Worm (Caenorhabditis elegans) whole organism, late embryonic: ENCODE measurements around the gene F01D5.10.

Experiments
- ceh-6 ChIP-seq: fragments of 200-800 bp; sonication (Bioruptor generic); optimal IDR thresholded peaks from 2 replicates; lab custom pipeline; 2018; ENCODE audit warnings: mild to moderate bottlenecking, missing genetic modification characterization, missing compliant biosample characterization
- ttx-3 ChIP-seq: sonication (generic microtip); optimal IDR thresholded peaks from 2 replicates; lab custom pipeline; 2016; ENCODE audit warnings: missing genetic modification reagents, missing genetic modification characterization, missing compliant biosample characterization

DNA sequence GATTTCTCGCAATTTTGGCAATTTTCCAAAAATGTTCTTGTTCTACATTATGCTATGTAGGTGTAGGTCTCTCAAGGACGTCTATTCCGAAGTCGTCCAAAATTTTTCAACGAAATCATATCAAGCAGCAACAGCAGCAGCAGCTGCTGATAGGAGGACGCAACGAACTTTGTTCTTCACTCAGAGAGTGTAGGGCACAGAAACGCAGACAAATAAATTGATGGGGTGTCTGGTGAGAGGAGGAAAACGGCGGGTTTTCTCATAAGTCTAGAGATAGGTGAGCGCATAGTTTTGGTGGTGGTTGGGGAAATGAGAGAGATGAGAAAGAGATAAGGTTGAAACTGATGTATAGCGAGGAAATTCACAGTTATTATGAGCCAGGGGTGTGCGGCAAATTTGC, 28.0 kb upstream of the F01D5.10 start:
- TF ChIP-seq ttx-3 (no peak), ceh-6 (no peak)
